Worm (Caenorhabditis elegans): ENCODE results near the gene luc-7L3.

Gene luc-7L3

ce11 chrII:122494-122893, 24.7 kb upstream of the luc-7L3 start:
- no peak for TF ChIP-seq hmg-4 (GFP tag; optimal IDR thresholded peaks at IDR 0.05)
- no peak for TF ChIP-seq tra-4 (tag; optimal IDR thresholded peaks at IDR 0.05)
- TF ChIP-seq ceh-13 (GFP tag; optimal IDR thresholded peaks at IDR 0.05): no peak
- no peak for TF ChIP-seq scrt-1 (GFP tag; IDR thresholded peaks at IDR 0.05)
- TF ChIP-seq hmbx-1 (tag; optimal IDR thresholded peaks at IDR 0.05): no peak
- TF ChIP-seq ceh-36 (tag; optimal IDR thresholded peaks at IDR 0.05): no peak
- TF ChIP-seq tbx-37 (GFP tag; conservative IDR thresholded peaks at IDR 0.05): no peak
- TF ChIP-seq ets-7 (tag; optimal IDR thresholded peaks at IDR 0.05): no peak
- no peak for TF ChIP-seq ama-1 (optimal IDR thresholded peaks at IDR 0.05)
- TF ChIP-seq B0310.2 (tag; optimal IDR thresholded peaks at IDR 0.05): no peak
- no peak for TF ChIP-seq pes-1 (GFP tag; IDR thresholded peaks at IDR 0.05)
- TF ChIP-seq sea-1 (GFP tag; conservative IDR thresholded peaks at IDR 0.05): no peak
- TF ChIP-seq hnd-1 (tag; optimal IDR thresholded peaks at IDR 0.05): no peak
- no peak for TF ChIP-seq flt-1 (GFP tag; IDR thresholded peaks at IDR 0.05)
- no peak for TF ChIP-seq F13C5.2 (tag; optimal IDR thresholded peaks at IDR 0.05)
- TF ChIP-seq tbx-11 (GFP tag; IDR thresholded peaks at IDR 0.05): no peak
- TF ChIP-seq aly-1 (tag; optimal IDR thresholded peaks at IDR 0.05): no peak

DNA sequence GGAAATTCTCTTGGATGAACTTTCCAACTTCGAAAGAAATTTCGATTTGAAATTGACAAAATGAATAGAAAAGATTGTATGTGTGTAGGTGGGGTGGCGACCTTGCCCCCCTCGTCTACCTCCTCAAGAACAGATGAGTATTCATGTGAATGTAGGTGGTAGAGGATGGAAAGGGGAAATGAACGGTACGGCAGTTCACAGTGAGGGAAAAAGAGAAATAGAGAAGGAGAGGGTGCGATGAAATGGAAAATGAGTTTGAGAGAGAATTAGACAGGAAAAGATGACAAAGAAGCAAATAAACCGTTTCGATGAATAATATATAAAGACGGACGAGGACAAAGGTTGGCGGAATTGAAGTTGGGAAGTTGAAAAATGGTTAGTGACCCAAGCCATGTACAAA, 24.2 kb upstream of the luc-7L3 start:
- TF ChIP-seq F13C5.2 (tag; optimal IDR thresholded peaks at IDR 0.05) (no peak), pes-1 (GFP tag; IDR thresholded peaks at IDR 0.05) (no peak), aly-1 (tag; optimal IDR thresholded peaks at IDR 0.05) (no peak), tbx-11 (GFP tag; IDR thresholded peaks at IDR 0.05) (no peak), B0310.2 (tag; optimal IDR thresholded peaks at IDR 0.05) (no peak), tra-4 (tag; optimal IDR thresholded peaks at IDR 0.05) (no peak), scrt-1 (GFP tag; IDR thresholded peaks at IDR 0.05) (no peak), ceh-13 (GFP tag; optimal IDR thresholded peaks at IDR 0.05) (no peak), hnd-1 (tag; optimal IDR thresholded peaks at IDR 0.05) (no peak), hmg-4 (GFP tag; optimal IDR thresholded peaks at IDR 0.05) (no peak), tbx-37 (GFP tag; conservative IDR thresholded peaks at IDR 0.05) (no peak), hmbx-1 (tag; optimal IDR thresholded peaks at IDR 0.05) (no peak), flt-1 (GFP tag; IDR thresholded peaks at IDR 0.05) (no peak), ceh-36 (tag; optimal IDR thresholded peaks at IDR 0.05) (no peak), ets-7 (tag; optimal IDR thresholded peaks at IDR 0.05) (no peak), ama-1 (optimal IDR thresholded peaks at IDR 0.05) (no peak)

ce11 chrII:121121-121520, 23.3 kb upstream of the luc-7L3 start, which contains the start of gene K10B4.3:
Gene K10B4.3 (minus strand): TSS chrII:121221.
- TF ChIP-seq tbx-37 (GFP tag; conservative IDR thresholded peaks at IDR 0.05) (no peak), pes-1 (GFP tag; IDR thresholded peaks at IDR 0.05) (no peak), tra-4 (tag; optimal IDR thresholded peaks at IDR 0.05) (no peak), sea-1 (GFP tag; conservative IDR thresholded peaks at IDR 0.05) (no peak), scrt-1 (GFP tag; IDR thresholded peaks at IDR 0.05) (no peak), ceh-36 (tag; optimal IDR thresholded peaks at IDR 0.05) (no peak), hnd-1 (tag; optimal IDR thresholded peaks at IDR 0.05) (no peak), aly-1 (tag; optimal IDR thresholded peaks at IDR 0.05) (no peak)

- TF ChIP-seq hmbx-1 (tag; optimal IDR thresholded peaks at IDR 0.05) (no peak), tra-4 (tag; optimal IDR thresholded peaks at IDR 0.05) (no peak), aly-1 (tag; optimal IDR thresholded peaks at IDR 0.05) (no peak), tbx-11 (GFP tag; IDR thresholded peaks at IDR 0.05) (no peak), pes-1 (GFP tag; IDR thresholded peaks at IDR 0.05) (no peak), tbx-37 (GFP tag; conservative IDR thresholded peaks at IDR 0.05) (no peak), scrt-1 (GFP tag; IDR thresholded peaks at IDR 0.05) (no peak), F13C5.2 (tag; optimal IDR thresholded peaks at IDR 0.05) (no peak), hmg-4 (GFP tag; optimal IDR thresholded peaks at IDR 0.05) (no peak), ceh-13 (GFP tag; optimal IDR thresholded peaks at IDR 0.05) (no peak), B0310.2 (tag; optimal IDR thresholded peaks at IDR 0.05) (no peak), ets-7 (tag; optimal IDR thresholded peaks at IDR 0.05) (no peak), sea-1 (GFP tag; conservative IDR thresholded peaks at IDR 0.05) (no peak), ceh-36 (tag; optimal IDR thresholded peaks at IDR 0.05) (no peak), flt-1 (GFP tag; IDR thresholded peaks at IDR 0.05) (no peak)
Observed at ce11 chrII:116916-117315, 19.1 kb upstream of the luc-7L3 start, which contains the start of gene srt-54. Gene srt-54 (plus strand): TSS chrII:117216.

ce11 chrII:112231-112630, 14.4 kb upstream of the luc-7L3 start:
- no peak for TF ChIP-seq pes-1 (GFP tag; IDR thresholded peaks at IDR 0.05)
- TF ChIP-seq tra-4 (tag; optimal IDR thresholded peaks at IDR 0.05): no peak
- TF ChIP-seq flt-1 (GFP tag; IDR thresholded peaks at IDR 0.05): no peak
- no peak for TF ChIP-seq B0310.2 (tag; optimal IDR thresholded peaks at IDR 0.05)
- no peak for TF ChIP-seq ceh-13 (GFP tag; optimal IDR thresholded peaks at IDR 0.05)
- no peak for TF ChIP-seq hmg-4 (GFP tag; optimal IDR thresholded peaks at IDR 0.05)

- TF ChIP-seq tra-4 (tag; optimal IDR thresholded peaks at IDR 0.05): no peak
- no peak for TF ChIP-seq F13C5.2 (tag; optimal IDR thresholded peaks at IDR 0.05)
Observed at ce11 chrII:111267-111666, 13.4 kb upstream of the luc-7L3 start, which contains the start of gene C50D2.1. Gene C50D2.1 (plus strand): TSS chrII:111567.

ce11 chrII:108865-109264, 11.0 kb upstream of the luc-7L3 start, which contains the start of gene C50D2.2:
Gene C50D2.2 (plus strand): TSS chrII:109165.
- TF ChIP-seq tbx-11 (GFP tag; IDR thresholded peaks at IDR 0.05): no peak
- TF ChIP-seq ceh-36 (tag; optimal IDR thresholded peaks at IDR 0.05): no peak
- TF ChIP-seq flt-1 (GFP tag; IDR thresholded peaks at IDR 0.05): no peak
- no peak for TF ChIP-seq ceh-13 (GFP tag; optimal IDR thresholded peaks at IDR 0.05)
- TF ChIP-seq B0310.2 (tag; optimal IDR thresholded peaks at IDR 0.05): no peak
- TF ChIP-seq pes-1 (GFP tag; IDR thresholded peaks at IDR 0.05): no peak
- TF ChIP-seq scrt-1 (GFP tag; IDR thresholded peaks at IDR 0.05): no peak
- TF ChIP-seq tbx-37 (GFP tag; conservative IDR thresholded peaks at IDR 0.05): no peak
- TF ChIP-seq ama-1 (optimal IDR thresholded peaks at IDR 0.05): no peak
- TF ChIP-seq tra-4 (tag; optimal IDR thresholded peaks at IDR 0.05): no peak
- no peak for TF ChIP-seq hnd-1 (tag; optimal IDR thresholded peaks at IDR 0.05)
- no peak for TF ChIP-seq sea-1 (GFP tag; conservative IDR thresholded peaks at IDR 0.05)
- no peak for TF ChIP-seq ets-7 (tag; optimal IDR thresholded peaks at IDR 0.05)
- no peak for TF ChIP-seq hmbx-1 (tag; optimal IDR thresholded peaks at IDR 0.05)
- no peak for TF ChIP-seq aly-1 (tag; optimal IDR thresholded peaks at IDR 0.05)
- no peak for TF ChIP-seq hmg-4 (GFP tag; optimal IDR thresholded peaks at IDR 0.05)

DNA sequence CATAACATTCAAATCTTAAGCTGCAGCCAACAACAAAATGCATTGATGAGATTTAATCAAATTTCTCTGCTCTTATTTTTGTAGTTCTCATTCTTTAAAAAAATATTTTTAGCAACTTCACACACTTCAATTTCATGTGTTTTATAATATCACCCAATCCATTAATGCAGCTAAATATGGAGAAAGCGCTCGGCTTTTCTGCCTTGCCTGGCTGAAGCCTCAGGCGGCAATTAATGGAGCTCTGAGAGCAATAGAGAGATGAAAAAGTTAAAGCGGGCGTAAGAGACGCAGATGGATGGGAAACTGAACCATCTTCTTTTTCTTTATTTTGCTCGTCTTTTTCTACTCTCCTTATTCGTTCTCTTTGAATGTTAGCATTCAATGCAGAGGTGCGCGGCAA, 9.9 kb upstream of the luc-7L3 start:
- TF ChIP-seq flt-1 (GFP tag; IDR thresholded peaks at IDR 0.05) (no peak), ama-1 (optimal IDR thresholded peaks at IDR 0.05) (no peak), pes-1 (GFP tag; IDR thresholded peaks at IDR 0.05) (no peak), scrt-1 (GFP tag; IDR thresholded peaks at IDR 0.05) (no peak), ets-7 (tag; optimal IDR thresholded peaks at IDR 0.05) (no peak), B0310.2 (tag; optimal IDR thresholded peaks at IDR 0.05) (no peak), hmbx-1 (tag; optimal IDR thresholded peaks at IDR 0.05) (no peak), ceh-13 (GFP tag; optimal IDR thresholded peaks at IDR 0.05) (no peak), hmg-4 (GFP tag; optimal IDR thresholded peaks at IDR 0.05) (no peak), sea-1 (GFP tag; conservative IDR thresholded peaks at IDR 0.05) (no peak), hnd-1 (tag; optimal IDR thresholded peaks at IDR 0.05) (no peak)

Data from whole organism, early embryonic.